Fruit fly (Drosophila melanogaster) whole organism, embryonic: ENCODE data around the gene CG4942.

ENCODE experiments used
- Atf-2 ChIP-seq: fragments of 200-800 bp; sonication (Bioruptor generic); optimal IDR thresholded peaks from 2 replicates; lab custom pipeline; 2016; ENCODE audit warnings: missing biosample characterization, missing genetic modification characterization
- BEAF-32 ChIP-seq: fragments of 200-800 bp; sonication (Bioruptor generic); optimal IDR thresholded peaks from 3 replicates; lab custom pipeline; 2017; ENCODE audit warnings: missing biosample characterization, missing genetic modification characterization, mild to moderate bottlenecking, moderate library complexity, missing genetic modification reagents
- Blimp-1 ChIP-seq: fragments of 200-800 bp; sonication (Bioruptor generic); optimal IDR thresholded peaks from 3 replicates; lab custom pipeline; 2018; ENCODE audit warnings: missing biosample characterization, missing genetic modification characterization, mild to moderate bottlenecking, moderate library complexity, missing genetic modification reagents
- CG1024 ChIP-seq: fragments of 200-800 bp; sonication (Bioruptor generic); IDR thresholded peaks from 2 replicates; pipeline ENCODE4 v1.3.6; 2022; ENCODE audit warnings: missing biosample characterization, missing genetic modification characterization
- CG12219 ChIP-seq: fragments of 200-800 bp; sonication (Bioruptor generic); optimal IDR thresholded peaks from 3 replicates; lab custom pipeline; 2018; ENCODE audit warnings: missing biosample characterization, mild to moderate bottlenecking, missing genetic modification characterization
- CG14441 ChIP-seq: fragments of 200-800 bp; sonication (Bioruptor generic); IDR thresholded peaks from 2 replicates; pipeline ENCODE4 v1.3.6; 2022; ENCODE audit warnings: missing biosample characterization, missing genetic modification characterization
- CG1647 ChIP-seq: fragments of 200-800 bp; sonication (Bioruptor generic); optimal IDR thresholded peaks from 3 replicates; lab custom pipeline; 2016; ENCODE audit warnings: missing biosample characterization, missing genetic modification characterization
- CG17359 ChIP-seq: fragments of 200-800 bp; sonication (Bioruptor generic); optimal IDR thresholded peaks from 3 replicates; lab custom pipeline; 2018; ENCODE audit warnings: missing biosample characterization, mild to moderate bottlenecking, missing genetic modification characterization, moderate library complexity
- CG18599 ChIP-seq: fragments of 200-800 bp; sonication (Bioruptor generic); optimal IDR thresholded peaks from 3 replicates; lab custom pipeline; 2017; ENCODE audit warnings: missing biosample characterization, missing genetic modification characterization, mild to moderate bottlenecking, moderate library complexity, missing genetic modification reagents
- CG2129 ChIP-seq: fragments of 200-800 bp; sonication (Bioruptor generic); IDR thresholded peaks from 2 replicates; pipeline ENCODE4 v1.3.6; 2022; ENCODE audit warnings: missing biosample characterization, missing genetic modification characterization; ENCODE audit not compliant: partially characterized antibody
- CG3163 ChIP-seq: fragments of 200-800 bp; sonication (Bioruptor generic); optimal IDR thresholded peaks from 3 replicates; lab custom pipeline; 2016; ENCODE audit warnings: missing biosample characterization, missing genetic modification characterization
- CG32532 ChIP-seq: fragments of 200-800 bp; sonication (Bioruptor generic); IDR thresholded peaks from 2 replicates; pipeline ENCODE4 v1.3.6; 2022; ENCODE audit warnings: missing biosample characterization, missing genetic modification characterization
- CG4707 ChIP-seq: fragments of 200-800 bp; sonication (Bioruptor generic); optimal IDR thresholded peaks from 2 replicates; lab custom pipeline; 2018; ENCODE audit warnings: missing biosample characterization, mild to moderate bottlenecking, missing genetic modification characterization, moderate library complexity
- CG4820 ChIP-seq: fragments of 200-800 bp; sonication (Bioruptor generic); optimal IDR thresholded peaks from 3 replicates; lab custom pipeline; 2016; ENCODE audit warnings: missing biosample characterization, missing genetic modification characterization
- CG5245 ChIP-seq: fragments of 200-800 bp; sonication (Bioruptor generic); optimal IDR thresholded peaks from 3 replicates; lab custom pipeline; 2016; ENCODE audit warnings: missing biosample characterization, missing genetic modification characterization
- CG6854 ChIP-seq: fragments of 200-800 bp; sonication (Bioruptor generic); optimal IDR thresholded peaks from 3 replicates; lab custom pipeline; 2017; ENCODE audit warnings: missing biosample characterization, mild to moderate bottlenecking, missing genetic modification characterization
- CG7372 ChIP-seq: fragments of 200-800 bp; sonication (Bioruptor generic); IDR thresholded peaks from 2 replicates; pipeline ENCODE4 v1.3.6; 2022; ENCODE audit warnings: missing biosample characterization, missing genetic modification characterization
- CG7745 ChIP-seq: fragments of 200-800 bp; sonication (Bioruptor generic); optimal IDR thresholded peaks from 2 replicates; lab custom pipeline; 2018; ENCODE audit warnings: missing biosample characterization, mild to moderate bottlenecking, missing genetic modification characterization, moderate library complexity
- CG8944 ChIP-seq: fragments of 200-800 bp; sonication (Bioruptor generic); optimal IDR thresholded peaks from 3 replicates; lab custom pipeline; 2016; ENCODE audit warnings: missing biosample characterization, missing genetic modification characterization
- CG9215 ChIP-seq: fragments of 200-800 bp; sonication (Bioruptor generic); IDR thresholded peaks from 2 replicates; pipeline ENCODE4 v1.3.6; 2022; ENCODE audit warnings: missing biosample characterization, missing genetic modification characterization
- CG9932 ChIP-seq: fragments of 200-800 bp; sonication (Bioruptor generic); IDR thresholded peaks from 2 replicates; pipeline ENCODE4 v1.3.6; 2022; ENCODE audit warnings: missing biosample characterization, missing genetic modification characterization
- CTCF ChIP-seq: fragments of 200-800 bp; sonication (Bioruptor generic); optimal IDR thresholded peaks from 2 replicates; lab custom pipeline; 2017; ENCODE audit warnings: missing biosample characterization, mild to moderate bottlenecking, missing genetic modification characterization, moderate library complexity
- Fer2 ChIP-seq: fragments of 200-800 bp; sonication (Bioruptor generic); optimal IDR thresholded peaks from 2 replicates; lab custom pipeline; 2018; ENCODE audit warnings: missing biosample characterization, mild to moderate bottlenecking, missing genetic modification characterization, moderate library complexity
- HmgZ ChIP-seq: fragments of 200-800 bp; sonication (Bioruptor generic); optimal IDR thresholded peaks from 2 replicates; lab custom pipeline; 2018; ENCODE audit warnings: missing biosample characterization, mild to moderate bottlenecking, missing genetic modification characterization
- Lim3 ChIP-seq: fragments of 200-800 bp; sonication (Bioruptor generic); IDR thresholded peaks from 2 replicates; pipeline ENCODE4 v1.3.6; 2022; ENCODE audit warnings: missing biosample characterization, missing genetic modification characterization
- MESR4 ChIP-seq: fragments of 200-800 bp; sonication (Bioruptor generic); optimal IDR thresholded peaks from 2 replicates; lab custom pipeline; 2018; ENCODE audit warnings: missing biosample characterization, mild to moderate bottlenecking, missing genetic modification characterization, moderate library complexity
- Ptx1 ChIP-seq: fragments of 200-800 bp; sonication (Bioruptor generic); IDR thresholded peaks from 2 replicates; pipeline ENCODE4 v1.3.6; 2022; ENCODE audit warnings: missing biosample characterization, missing genetic modification characterization
- bab2 ChIP-seq: fragments of 200-800 bp; sonication (Bioruptor generic); optimal IDR thresholded peaks from 2 replicates; lab custom pipeline; 2016; ENCODE audit warnings: missing biosample characterization, missing genetic modification characterization
- chn ChIP-seq: fragments of 200-800 bp; sonication (Bioruptor generic); optimal IDR thresholded peaks from 2 replicates; lab custom pipeline; 2016; ENCODE audit warnings: missing biosample characterization, missing genetic modification characterization
- cwo ChIP-seq: fragments of 200-800 bp; sonication (Bioruptor generic); optimal IDR thresholded peaks from 3 replicates; lab custom pipeline; 2017; ENCODE audit warnings: missing biosample characterization, missing genetic modification characterization, mild to moderate bottlenecking, moderate library complexity, missing genetic modification reagents
- dm ChIP-seq: fragments of 200-800 bp; sonication (Bioruptor generic); optimal IDR thresholded peaks from 3 replicates; lab custom pipeline; 2016; ENCODE audit warnings: missing biosample characterization, missing genetic modification characterization
- ems ChIP-seq: fragments of 200-800 bp; sonication (Bioruptor generic); optimal IDR thresholded peaks from 3 replicates; lab custom pipeline; 2016; ENCODE audit warnings: missing biosample characterization, missing genetic modification characterization
- en ChIP-seq: fragments of 200-800 bp; sonication (Bioruptor generic); optimal IDR thresholded peaks from 2 replicates; lab custom pipeline; 2016; ENCODE audit warnings: missing biosample characterization, missing genetic modification characterization
- fd3F ChIP-seq: fragments of 200-800 bp; sonication (Bioruptor generic); optimal IDR thresholded peaks from 2 replicates; lab custom pipeline; 2018; ENCODE audit warnings: missing biosample characterization, mild to moderate bottlenecking, missing genetic modification characterization, moderate library complexity
- fru ChIP-seq: fragments of >200 bp; optimal IDR thresholded peaks from 2 replicates; lab custom pipeline; 2017
- fu2 ChIP-seq: fragments of 200-800 bp; sonication (Bioruptor generic); optimal IDR thresholded peaks from 2 replicates; lab custom pipeline; 2016; ENCODE audit warnings: missing biosample characterization, missing genetic modification characterization
- gce ChIP-seq: fragments of 200-800 bp; sonication (Bioruptor generic); IDR thresholded peaks from 3 replicates; pipeline ENCODE4 v1.3.6; 2022; ENCODE audit warnings: missing biosample characterization, missing genetic modification characterization
- hkb ChIP-seq, 2 experiments: fragments of 200-800 bp in 1 of 2; fragments of >200 bp in 1 of 2; sonication (Bioruptor generic) in 1 of 2; IDR thresholded peaks in 1 of 2; optimal IDR thresholded peaks in 1 of 2; 2 replicates each; pipeline versions ENCODE4 v1.3.6 to Lab custom; 2017 to 2022; ENCODE audit warnings: missing biosample characterization in 1 of 2, missing genetic modification characterization in 1 of 2
- kah ChIP-seq: fragments of 200-800 bp; sonication (Bioruptor generic); optimal IDR thresholded peaks from 2 replicates; lab custom pipeline; 2018; ENCODE audit warnings: missing biosample characterization, mild to moderate bottlenecking, missing genetic modification characterization
- nerfin-1 ChIP-seq: fragments of 200-800 bp; sonication (Bioruptor generic); optimal IDR thresholded peaks from 3 replicates; lab custom pipeline; 2019; ENCODE audit warnings: missing biosample characterization, mild to moderate bottlenecking, missing genetic modification characterization, moderate library complexity
- onecut ChIP-seq: fragments of 200-800 bp; sonication (Bioruptor generic); IDR thresholded peaks from 2 replicates; pipeline ENCODE4 v1.3.6; 2022; ENCODE audit warnings: missing biosample characterization, missing genetic modification characterization
- prd ChIP-seq, 3 experiments: fragments of >200 bp in 2 of 3; fragments of 200-800 bp in 1 of 3; sonication (Bioruptor generic) in 1 of 3; optimal IDR thresholded peaks in 2 of 3; IDR thresholded peaks in 1 of 3; 2 replicates in 2 of 3; 3 replicates in 1 of 3; pipeline versions ENCODE4 v1.3.6 to Lab custom; 2017 to 2022; ENCODE audit warnings: missing biosample characterization in 1 of 3, missing genetic modification characterization in 1 of 3
- sima ChIP-seq: fragments of 200-800 bp; sonication (Bioruptor generic); optimal IDR thresholded peaks from 2 replicates; lab custom pipeline; 2016; ENCODE audit warnings: missing biosample characterization, missing genetic modification characterization
- so ChIP-seq: fragments of 200-800 bp; sonication (Bioruptor generic); IDR thresholded peaks from 3 replicates; pipeline ENCODE4 v1.3.6; 2022; ENCODE audit warnings: missing biosample characterization, missing genetic modification characterization
- stc ChIP-seq: fragments of 200-800 bp; sonication (Bioruptor generic); IDR thresholded peaks from 2 replicates; pipeline ENCODE4 v1.3.6; 2022; ENCODE audit warnings: missing biosample characterization, missing genetic modification characterization
- tin ChIP-seq: fragments of 200-800 bp; sonication (Bioruptor generic); optimal IDR thresholded peaks from 3 replicates; lab custom pipeline; 2016; ENCODE audit warnings: missing biosample characterization, missing genetic modification characterization
- trh ChIP-seq: fragments of 200-800 bp; sonication (Bioruptor generic); optimal IDR thresholded peaks from 2 replicates; lab custom pipeline; 2016; ENCODE audit warnings: missing biosample characterization, missing genetic modification characterization
- ttk ChIP-seq: fragments of 200-800 bp; sonication (Bioruptor generic); IDR thresholded peaks from 2 replicates; pipeline ENCODE4 v2.1.2; 2022; ENCODE audit warnings: missing biosample characterization, missing genetic modification characterization
- tx ChIP-seq: fragments of 200-800 bp; sonication (Bioruptor generic); optimal IDR thresholded peaks from 2 replicates; lab custom pipeline; 2016; ENCODE audit warnings: missing biosample characterization, missing genetic modification characterization
- vvl ChIP-seq: fragments of 200-800 bp; sonication (Bioruptor generic); IDR thresholded peaks from 2 replicates; pipeline ENCODE4 v1.3.6; 2022; ENCODE audit warnings: missing biosample characterization, missing genetic modification characterization
- wdn ChIP-seq: fragments of 200-800 bp; sonication (Bioruptor generic); IDR thresholded peaks from 2 replicates; pipeline ENCODE4 v1.3.6; 2022; ENCODE audit warnings: missing biosample characterization, missing genetic modification characterization
- z ChIP-seq: fragments of 200-800 bp; sonication (Bioruptor generic); IDR thresholded peaks from 3 replicates; pipeline ENCODE4 v1.3.6; 2022; ENCODE audit warnings: missing biosample characterization, missing genetic modification characterization

The CG4942 gene

DNA sequence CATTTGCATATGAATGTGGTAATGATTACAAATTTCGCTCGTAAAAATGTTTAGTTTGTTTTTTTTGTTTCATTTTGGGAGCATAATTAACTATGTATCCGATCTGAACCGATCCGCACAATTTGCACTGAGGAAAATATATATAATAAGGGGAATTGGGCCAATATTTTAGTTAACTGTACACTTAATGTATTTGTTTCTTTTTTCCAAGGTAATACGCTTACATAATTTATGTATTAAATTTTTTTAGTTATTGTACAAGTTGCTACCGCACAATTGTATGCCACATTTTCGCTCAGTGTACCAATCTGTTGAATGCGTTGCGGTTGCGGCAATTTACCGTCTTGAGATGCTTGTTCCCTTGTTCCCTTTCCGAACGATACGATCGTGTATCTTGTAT lies 47.2 kb upstream of the CG4942 start (continued):
- TF ChIP-seq CG18599 (GFP tag; lab: Kevin White, UChicago) (peak; percentile 77), CG6854 (peak; percentile 33), CG7372 (GFP tag; lab: Robert Waterston, UW) (peak; percentile 87), CG1647 (GFP tag; lab: Kevin White, UChicago) (peak; percentile 78), Ptx1 (GFP tag; lab: Robert Waterston, UW) (peak; percentile 94), CG14441 (GFP tag; lab: Robert Waterston, UW) (peak; percentile 90), cwo (peak; percentile 51), CG7745 (tag; lab: Kevin White, UChicago) (no peak), nerfin-1 (peak; percentile 78), CG1024 (GFP tag; lab: Robert Waterston, UW) (peak; percentile 85), MESR4 (no peak), wdn (peak; percentile 63), CG5245 (GFP tag; lab: Kevin White, UChicago) (peak; percentile 71), ems (GFP tag; lab: Kevin White, UChicago) (peak; percentile 67), CG32532 (GFP tag; lab: Robert Waterston, UW) (peak; percentile 90), CG12219 (GFP tag; lab: Kevin White, UChicago) (peak; percentile 83), CG8944 (peak; percentile 75), vvl (GFP tag; lab: Robert Waterston, UW) (peak; percentile 95), CG9215 (GFP tag; lab: Robert Waterston, UW) (peak; percentile 75), Blimp-1 (GFP tag; lab: Kevin White, UChicago) (peak; percentile 82), hkb (optimal IDR thresholded peaks at IDR 0.05; lab: Kevin White, UChicago) (no peak), hkb (GFP tag; IDR thresholded peaks at IDR 0.05; lab: Robert Waterston, UW) (peak; percentile 93), CG9932 (GFP tag; lab: Robert Waterston, UW) (peak; percentile 85), dm (peak; percentile 65), BEAF-32 (no peak), CTCF (GFP tag; lab: Kevin White, UChicago) (peak; percentile 12), ttk (GFP tag; lab: Robert Waterston, UW) (peak; percentile 87), fu2 (peak; percentile 51), chn (GFP tag; lab: Kevin White, UChicago) (peak; percentile 80), sima (GFP tag; lab: Kevin White, UChicago) (peak; percentile 35), CG17359 (tag; lab: Kevin White, UChicago) (peak; percentile 86), gce (GFP tag; lab: Robert Waterston, UW) (peak; percentile 78), Lim3 (GFP tag; lab: Robert Waterston, UW) (peak; percentile 54; the same call in 1 of the 2 replicates), fd3F (GFP tag; lab: Kevin White, UChicago) (peak; percentile 64), onecut (GFP tag; lab: Robert Waterston, UW) (peak; percentile 86), HmgZ (tag; lab: Kevin White, UChicago) (peak; percentile 64), tx (GFP tag; lab: Kevin White, UChicago) (peak; percentile 72), fru (lab: Kevin White, UChicago) (no peak), Fer2 (tag; lab: Kevin White, UChicago) (peak; percentile 45), z (peak; percentile 72; the same call in 2 of the 3 replicates), Atf-2 (GFP tag; lab: Kevin White, UChicago) (peak; percentile 77), CG4820 (GFP tag; lab: Kevin White, UChicago) (peak; percentile 81), bab2 (GFP tag; lab: Kevin White, UChicago) (peak; percentile 83), CG2129 (no peak), tin (peak; percentile 82), stc (GFP tag; lab: Robert Waterston, UW) (peak; percentile 91), trh (GFP tag; lab: Kevin White, UChicago) (peak; percentile 69), so (peak; percentile 88), prd (optimal IDR thresholded peaks at IDR 0.05; lab: Kevin White, UChicago) (no peak), prd (GFP tag; IDR thresholded peaks at IDR 0.05; lab: Robert Waterston, UW) (peak; percentile 94), CG4707 (peak; percentile 51), kah (GFP tag; lab: Kevin White, UChicago) (peak; percentile 68), CG3163 (GFP tag; lab: Kevin White, UChicago) (peak; percentile 43), en (peak; percentile 61)
